Worm (Caenorhabditis elegans): ENCODE results near the gene F02D10.6.

Gene F02D10.6

ce11 chrX:13448665-13449099 is 2.8 kb downstream of the F02D10.6 start:
- peak; percentile 64 for TF ChIP-seq ceh-13 (GFP tag; optimal IDR thresholded peaks at IDR 0.05)
- TF ChIP-seq F13C5.2 (tag; optimal IDR thresholded peaks at IDR 0.05) = peak; percentile 84
- peak; percentile 13 for TF ChIP-seq ets-7 (tag; optimal IDR thresholded peaks at IDR 0.05)
- TF ChIP-seq pes-1 (GFP tag; IDR thresholded peaks at IDR 0.05) = peak; percentile 85
- TF ChIP-seq aly-1 (tag; optimal IDR thresholded peaks at IDR 0.05) = peak; percentile 79
- TF ChIP-seq scrt-1 (GFP tag; IDR thresholded peaks at IDR 0.05) = peak; percentile 75
- TF ChIP-seq hmbx-1 (tag; optimal IDR thresholded peaks at IDR 0.05) = peak; percentile 23
- 0 out of 2 replicates have a peak, but pooled peaks have one; percentile 41 for TF ChIP-seq sea-1 (GFP tag; conservative IDR thresholded peaks at IDR 0.05)
- peak; percentile 55 for TF ChIP-seq tbx-37 (GFP tag; conservative IDR thresholded peaks at IDR 0.05)
- TF ChIP-seq tbx-11 (GFP tag; IDR thresholded peaks at IDR 0.05) = 0 out of 2 replicates have a peak, but pooled peaks have one; percentile 61
- TF ChIP-seq hnd-1 (tag; optimal IDR thresholded peaks at IDR 0.05) = peak; percentile 48
- TF ChIP-seq ceh-36 (tag; optimal IDR thresholded peaks at IDR 0.05) = peak; percentile 76

ce11 chrX:13446418-13446817 is 5.1 kb downstream of the F02D10.6 start, which contains the start of gene set-8:
TSS of gene set-8 (plus strand) at chrX:13446718.
- TF ChIP-seq sea-1 (GFP tag; conservative IDR thresholded peaks at IDR 0.05) = no peak
- TF ChIP-seq flt-1 (GFP tag; IDR thresholded peaks at IDR 0.05) = no peak
- no peak for TF ChIP-seq F13C5.2 (tag; optimal IDR thresholded peaks at IDR 0.05)
- TF ChIP-seq aly-1 (tag; optimal IDR thresholded peaks at IDR 0.05) = no peak
- TF ChIP-seq ama-1 (optimal IDR thresholded peaks at IDR 0.05) = no peak
- TF ChIP-seq ceh-13 (GFP tag; optimal IDR thresholded peaks at IDR 0.05) = no peak
- TF ChIP-seq hnd-1 (tag; optimal IDR thresholded peaks at IDR 0.05) = no peak
- TF ChIP-seq tbx-11 (GFP tag; IDR thresholded peaks at IDR 0.05) = no peak
- no peak for TF ChIP-seq B0310.2 (tag; optimal IDR thresholded peaks at IDR 0.05)
- TF ChIP-seq scrt-1 (GFP tag; IDR thresholded peaks at IDR 0.05) = no peak
- no peak for TF ChIP-seq hmg-4 (GFP tag; optimal IDR thresholded peaks at IDR 0.05)
- TF ChIP-seq pes-1 (GFP tag; IDR thresholded peaks at IDR 0.05) = no peak
- TF ChIP-seq tbx-37 (GFP tag; conservative IDR thresholded peaks at IDR 0.05) = no peak
- TF ChIP-seq tra-4 (tag; optimal IDR thresholded peaks at IDR 0.05) = no peak
- TF ChIP-seq hmbx-1 (tag; optimal IDR thresholded peaks at IDR 0.05) = no peak
- TF ChIP-seq ceh-36 (tag; optimal IDR thresholded peaks at IDR 0.05) = no peak
- no peak for TF ChIP-seq ets-7 (tag; optimal IDR thresholded peaks at IDR 0.05)

ce11 chrX:13444267-13444666 is 7.2 kb downstream of the F02D10.6 start:
- TF ChIP-seq flt-1 (GFP tag; IDR thresholded peaks at IDR 0.05) (no peak), tra-4 (tag; optimal IDR thresholded peaks at IDR 0.05) (no peak), F13C5.2 (tag; optimal IDR thresholded peaks at IDR 0.05) (no peak), hmg-4 (GFP tag; optimal IDR thresholded peaks at IDR 0.05) (no peak), ceh-36 (tag; optimal IDR thresholded peaks at IDR 0.05) (no peak), sea-1 (GFP tag; conservative IDR thresholded peaks at IDR 0.05) (no peak), pes-1 (GFP tag; IDR thresholded peaks at IDR 0.05) (no peak), tbx-37 (GFP tag; conservative IDR thresholded peaks at IDR 0.05) (no peak), tbx-11 (GFP tag; IDR thresholded peaks at IDR 0.05) (no peak), scrt-1 (GFP tag; IDR thresholded peaks at IDR 0.05) (no peak), aly-1 (tag; optimal IDR thresholded peaks at IDR 0.05) (no peak), ama-1 (optimal IDR thresholded peaks at IDR 0.05) (no peak), hnd-1 (tag; optimal IDR thresholded peaks at IDR 0.05) (no peak), hmbx-1 (tag; optimal IDR thresholded peaks at IDR 0.05) (no peak)

- TF ChIP-seq B0310.2 (tag; optimal IDR thresholded peaks at IDR 0.05) (no peak), ceh-13 (GFP tag; optimal IDR thresholded peaks at IDR 0.05) (no peak), ets-7 (tag; optimal IDR thresholded peaks at IDR 0.05) (no peak), hmbx-1 (tag; optimal IDR thresholded peaks at IDR 0.05) (no peak), tra-4 (tag; optimal IDR thresholded peaks at IDR 0.05) (no peak), hnd-1 (tag; optimal IDR thresholded peaks at IDR 0.05) (no peak), F13C5.2 (tag; optimal IDR thresholded peaks at IDR 0.05) (no peak), scrt-1 (GFP tag; IDR thresholded peaks at IDR 0.05) (no peak), pes-1 (GFP tag; IDR thresholded peaks at IDR 0.05) (no peak)
These were observed 8.2 kb downstream of the F02D10.6 start for ce11 chrX:13443283-13443682.

ce11 chrX:13442446-13442845 is 9.0 kb downstream of the F02D10.6 start:
- no peak for TF ChIP-seq ceh-36 (tag; optimal IDR thresholded peaks at IDR 0.05)
- TF ChIP-seq hmbx-1 (tag; optimal IDR thresholded peaks at IDR 0.05) = no peak
- TF ChIP-seq F13C5.2 (tag; optimal IDR thresholded peaks at IDR 0.05) = peak; percentile 55
- no peak for TF ChIP-seq tra-4 (tag; optimal IDR thresholded peaks at IDR 0.05)
- TF ChIP-seq sea-1 (GFP tag; conservative IDR thresholded peaks at IDR 0.05) = 0 out of 2 replicates have a peak, but pooled peaks have one; percentile 41
- no peak for TF ChIP-seq ceh-13 (GFP tag; optimal IDR thresholded peaks at IDR 0.05)
- TF ChIP-seq B0310.2 (tag; optimal IDR thresholded peaks at IDR 0.05) = no peak
- TF ChIP-seq ets-7 (tag; optimal IDR thresholded peaks at IDR 0.05) = no peak
- TF ChIP-seq hmg-4 (GFP tag; optimal IDR thresholded peaks at IDR 0.05) = peak; percentile 22
- no peak for TF ChIP-seq aly-1 (tag; optimal IDR thresholded peaks at IDR 0.05)
- TF ChIP-seq tbx-37 (GFP tag; conservative IDR thresholded peaks at IDR 0.05) = no peak; the same call in 1 of the 2 replicates
- peak; percentile 32; the same call in 1 of the 2 replicates for TF ChIP-seq flt-1 (GFP tag; IDR thresholded peaks at IDR 0.05)
- TF ChIP-seq hnd-1 (tag; optimal IDR thresholded peaks at IDR 0.05) = no peak
- no peak for TF ChIP-seq scrt-1 (GFP tag; IDR thresholded peaks at IDR 0.05)
- TF ChIP-seq tbx-11 (GFP tag; IDR thresholded peaks at IDR 0.05) = no peak
- no peak; the same call in 1 of the 2 replicates for TF ChIP-seq pes-1 (GFP tag; IDR thresholded peaks at IDR 0.05)

- TF ChIP-seq B0310.2 (tag; optimal IDR thresholded peaks at IDR 0.05) (no peak), ets-7 (tag; optimal IDR thresholded peaks at IDR 0.05) (no peak), hmg-4 (GFP tag; optimal IDR thresholded peaks at IDR 0.05) (no peak), aly-1 (tag; optimal IDR thresholded peaks at IDR 0.05) (no peak), pes-1 (GFP tag; IDR thresholded peaks at IDR 0.05) (no peak), tra-4 (tag; optimal IDR thresholded peaks at IDR 0.05) (no peak), tbx-37 (GFP tag; conservative IDR thresholded peaks at IDR 0.05) (no peak), flt-1 (GFP tag; IDR thresholded peaks at IDR 0.05) (no peak), hmbx-1 (tag; optimal IDR thresholded peaks at IDR 0.05) (no peak), tbx-11 (GFP tag; IDR thresholded peaks at IDR 0.05) (no peak), hnd-1 (tag; optimal IDR thresholded peaks at IDR 0.05) (no peak), ceh-13 (GFP tag; optimal IDR thresholded peaks at IDR 0.05) (no peak), scrt-1 (GFP tag; IDR thresholded peaks at IDR 0.05) (no peak), F13C5.2 (tag; optimal IDR thresholded peaks at IDR 0.05) (no peak), ceh-36 (tag; optimal IDR thresholded peaks at IDR 0.05) (no peak), sea-1 (GFP tag; conservative IDR thresholded peaks at IDR 0.05) (no peak)
These were observed 15.5 kb downstream of the F02D10.6 start, which contains the start of gene jmjd-3.3 for ce11 chrX:13435790-13436472. TSS of gene jmjd-3.3 (plus strand) at chrX:13436422.

All from whole organism, early embryonic.